Worm (Caenorhabditis elegans) whole organism, L1 larva: ENCODE measurements around the gene set-12.

Experiments
- C16A3.4 ChIP-seq: fragments of 150-350 bp; optimal IDR thresholded peaks from 2 replicates; lab custom pipeline; 2014; ENCODE audit warnings: missing biosample characterization, missing genetic modification characterization
- F16B12.6 ChIP-seq: fragments of 150-350 bp; optimal IDR thresholded peaks from 2 replicates; lab custom pipeline; 2014; ENCODE audit warnings: missing biosample characterization, missing genetic modification characterization
- Y116A8C.19 ChIP-seq: sonication (generic microtip); optimal IDR thresholded peaks from 2 replicates; lab custom pipeline; 2016; ENCODE audit warnings: missing compliant biosample characterization, missing genetic modification characterization, borderline replicate concordance
- ama-1 ChIP-seq: fragments of 150-350 bp; optimal IDR thresholded peaks from 2 replicates; lab custom pipeline; 2014
- blmp-1 ChIP-seq: fragments of 150-350 bp; optimal IDR thresholded peaks from 2 replicates; lab custom pipeline; 2014; ENCODE audit warnings: missing biosample characterization, missing genetic modification characterization
- ceh-63 ChIP-seq: fragments of 200-800 bp; sonication (Bioruptor generic); optimal IDR thresholded peaks from 2 replicates; lab custom pipeline; 2018; ENCODE audit warnings: mild to moderate bottlenecking, missing genetic modification characterization, missing compliant biosample characterization
- ceh-82 ChIP-seq, 3 experiments: fragments of 150-350 bp in 1 of 3; sonication (generic microtip) in 2 of 3; optimal IDR thresholded peaks; 2 replicates each; lab custom pipeline; 2014 to 2017; ENCODE audit warnings: missing biosample characterization in 3 of 3, missing genetic modification characterization in 3 of 3
- ceh-88 ChIP-seq: fragments of 200-800 bp; sonication (Bioruptor generic); IDR thresholded peaks from 2 replicates; pipeline ENCODE4 v1.3.6; 2022; ENCODE audit warnings: missing genetic modification characterization, missing compliant biosample characterization
- ceh-90 ChIP-seq: sonication (generic microtip); optimal IDR thresholded peaks from 2 replicates; lab custom pipeline; 2016; ENCODE audit warnings: missing genetic modification characterization, missing compliant biosample characterization
- dsc-1 ChIP-seq: sonication (generic microtip); optimal IDR thresholded peaks from 2 replicates; lab custom pipeline; 2016; ENCODE audit warnings: mild to moderate bottlenecking, missing genetic modification characterization, missing compliant biosample characterization
- efl-1 ChIP-seq, 4 experiments: fragments of 150-350 bp; optimal IDR thresholded peaks in 3 of 4; peaks in 1 of 4; 1 replicate in 1 of 4; 2 replicates in 3 of 4; lab custom pipeline; 2014; ENCODE audit warnings: missing biosample characterization in 2 of 4, missing genetic modification characterization in 2 of 4, missing genetic modification reagents in 2 of 4
- egl-13 ChIP-seq: sonication (generic microtip); optimal IDR thresholded peaks from 2 replicates; lab custom pipeline; 2016; ENCODE audit warnings: missing genotype, missing genetic modification reagents, missing genetic modification characterization, missing compliant biosample characterization
- elt-3 ChIP-seq, 6 experiments: fragments of 150-350 bp in 1 of 6; sonication (generic microtip); optimal IDR thresholded peaks; 2 replicates each; lab custom pipeline; 2017 to 2018; ENCODE audit warnings: missing biosample characterization in 6 of 6, missing genetic modification characterization in 6 of 6, inconsistent platforms in 1 of 6
- fkh-10 ChIP-seq: sonication (generic microtip); optimal IDR thresholded peaks from 2 replicates; lab custom pipeline; 2017; ENCODE audit warnings: missing biosample characterization, missing genetic modification reagents, missing genetic modification characterization
- fkh-4 ChIP-seq: sonication (generic microtip); optimal IDR thresholded peaks from 2 replicates; lab custom pipeline; 2016; ENCODE audit warnings: missing compliant biosample characterization, missing genetic modification characterization, borderline replicate concordance
- fkh-8 ChIP-seq: sonication (generic microtip); optimal IDR thresholded peaks from 2 replicates; lab custom pipeline; 2016; ENCODE audit warnings: mild to moderate bottlenecking, missing genetic modification characterization, missing compliant biosample characterization
- fos-1 ChIP-seq: fragments of 150-350 bp; optimal IDR thresholded peaks from 2 replicates; lab custom pipeline; 2014; ENCODE audit warnings: missing biosample characterization, missing genetic modification characterization
- grh-1 ChIP-seq: fragments of 200-800 bp; sonication (Bioruptor generic); IDR thresholded peaks from 2 replicates; pipeline ENCODE4 v1.3.6; 2022; ENCODE audit warnings: missing genetic modification reagents, missing genetic modification characterization, missing compliant biosample characterization
- hlh-4 ChIP-seq: sonication (generic microtip); optimal IDR thresholded peaks from 2 replicates; lab custom pipeline; 2016; ENCODE audit warnings: mild to moderate bottlenecking, missing genetic modification characterization, missing compliant biosample characterization
- hpl-2 ChIP-seq: fragments of 150-350 bp; optimal IDR thresholded peaks from 2 replicates; lab custom pipeline; 2014; ENCODE audit warnings: missing biosample characterization, missing genetic modification reagents, missing genetic modification characterization
- lin-13 ChIP-seq: fragments of 150-350 bp; optimal IDR thresholded peaks from 2 replicates; lab custom pipeline; 2014; ENCODE audit warnings: missing biosample characterization, missing genetic modification reagents, missing genetic modification characterization
- lin-14 ChIP-seq: fragments of 200-800 bp; sonication (Bioruptor generic); optimal IDR thresholded peaks from 2 replicates; lab custom pipeline; 2018; ENCODE audit warnings: mild to moderate bottlenecking, missing genetic modification characterization, moderate library complexity, missing compliant biosample characterization
- lin-15B ChIP-seq: fragments of 150-350 bp; sonication (generic microtip); optimal IDR thresholded peaks from 3 replicates; lab custom pipeline; 2014; ENCODE audit warnings: missing biosample characterization, missing genetic modification characterization
- lir-3 ChIP-seq: sonication (generic microtip); optimal IDR thresholded peaks from 2 replicates; lab custom pipeline; 2016; ENCODE audit warnings: mild to moderate bottlenecking, missing genetic modification characterization, moderate library complexity, missing compliant biosample characterization; ENCODE audit not compliant: poor library complexity
- lsy-2 ChIP-seq, 2 experiments: fragments of 150-350 bp; optimal IDR thresholded peaks; 2 replicates each; lab custom pipeline; 2014; ENCODE audit warnings: missing biosample characterization in 2 of 2, missing genetic modification characterization in 2 of 2
- mdl-1 ChIP-seq, 2 experiments: fragments of 150-350 bp; optimal IDR thresholded peaks; 2 replicates each; lab custom pipeline; 2014 to 2017; ENCODE audit warnings: missing biosample characterization in 2 of 2, missing genetic modification characterization in 2 of 2, inconsistent platforms in 1 of 2
- mep-1 ChIP-seq: fragments of 150-350 bp; optimal IDR thresholded peaks from 2 replicates; lab custom pipeline; 2014; ENCODE audit warnings: missing biosample characterization, missing genetic modification characterization
- nhr-12 ChIP-seq: sonication (generic microtip); optimal IDR thresholded peaks from 2 replicates; lab custom pipeline; 2017; ENCODE audit warnings: missing biosample characterization, missing genetic modification characterization
- nhr-19 ChIP-seq: fragments of 200-800 bp; sonication (Bioruptor generic); conservative IDR thresholded peaks from 2 replicates; pipeline ENCODE4 v1.3.6; 2022; ENCODE audit warnings: missing genetic modification characterization, missing compliant biosample characterization
- nhr-20 ChIP-seq: sonication (generic microtip); optimal IDR thresholded peaks from 2 replicates; lab custom pipeline; 2016; ENCODE audit warnings: mild to moderate bottlenecking, missing genetic modification characterization, missing compliant biosample characterization
- nhr-237 ChIP-seq: fragments of 150-350 bp; optimal IDR thresholded peaks from 2 replicates; lab custom pipeline; 2014; ENCODE audit warnings: missing biosample characterization, missing genetic modification characterization
- nhr-47 ChIP-seq: sonication (generic microtip); optimal IDR thresholded peaks from 2 replicates; lab custom pipeline; 2016; ENCODE audit warnings: mild to moderate bottlenecking, missing genetic modification characterization, moderate library complexity, missing compliant biosample characterization
- nhr-71 ChIP-seq: sonication (generic microtip); optimal IDR thresholded peaks from 2 replicates; lab custom pipeline; 2016; ENCODE audit warnings: mild to moderate bottlenecking, missing genetic modification characterization, moderate library complexity, missing compliant biosample characterization
- nhr-85 ChIP-seq: sonication (generic microtip); peaks from one replicate; lab custom pipeline; 2016; ENCODE audit warnings: missing genetic modification characterization, inconsistent platforms, missing compliant biosample characterization
- pqm-1 ChIP-seq: sonication (generic microtip); optimal IDR thresholded peaks from 3 replicates; lab custom pipeline; 2017; ENCODE audit warnings: missing biosample characterization, missing genetic modification characterization
- snpc-4 ChIP-seq: fragments of 150-350 bp; optimal IDR thresholded peaks from 2 replicates; lab custom pipeline; 2014; ENCODE audit warnings: missing biosample characterization, missing genetic modification characterization
- snu-23 ChIP-seq: sonication (generic microtip); optimal IDR thresholded peaks from 2 replicates; lab custom pipeline; 2016; ENCODE audit warnings: missing genetic modification characterization, missing compliant biosample characterization
- tbx-2 ChIP-seq: sonication (generic microtip); optimal IDR thresholded peaks from 2 replicates; lab custom pipeline; 2016; ENCODE audit warnings: missing genetic modification characterization, missing compliant biosample characterization
- unc-130 ChIP-seq: fragments of 150-350 bp; optimal IDR thresholded peaks from 2 replicates; lab custom pipeline; 2017; ENCODE audit warnings: missing biosample characterization, missing genetic modification characterization, inconsistent platforms
- unc-62 ChIP-seq: fragments of 150-350 bp; optimal IDR thresholded peaks from 2 replicates; lab custom pipeline; 2014; ENCODE audit warnings: missing biosample characterization, missing genetic modification reagents, missing genetic modification characterization
- unc-86 ChIP-seq: sonication (generic microtip); optimal IDR thresholded peaks from 2 replicates; lab custom pipeline; 2016; ENCODE audit warnings: missing genetic modification characterization, missing compliant biosample characterization
- unc-98 ChIP-seq: fragments of 200-800 bp; sonication (Bioruptor generic); IDR thresholded peaks from 2 replicates; pipeline ENCODE4 v1.3.6; 2022; ENCODE audit warnings: missing genetic modification characterization, missing compliant biosample characterization
- ztf-4 ChIP-seq: fragments of 150-350 bp; optimal IDR thresholded peaks from 2 replicates; lab custom pipeline; 2014; ENCODE audit warnings: missing biosample characterization, missing genetic modification characterization

The set-12 gene

ce11 chrX:7779527-7780033 is 43.5 kb upstream of the set-12 start, which contains the start of gene ZK154.1:
Gene ZK154.1 (plus strand): TSS chrX:7779577.
- no peak for TF ChIP-seq nhr-12 (tag; lab: Kevin White, UChicago)
- TF ChIP-seq fos-1 = no peak
- TF ChIP-seq fkh-10 = no peak
- TF ChIP-seq, all 84 proteins: peak for 0

ce11 chrX:7778786-7779185 is 42.7 kb upstream of the set-12 start:
- TF ChIP-seq efl-1 (optimal IDR thresholded peaks at IDR 0.05; lab: Kevin White, UChicago) (no peak), efl-1 (GFP tag; optimal IDR thresholded peaks at IDR 0.05 in 1 of 2; lab: Kevin White, UChicago) (peak in 1 of 2 experiments; percentile 59), lin-14 (GFP tag; lab: Kevin White, UChicago) (peak; percentile 4), elt-3 (tag; optimal IDR thresholded peaks at IDR 0.05; lab: Kevin White, UChicago) (peak in 1 of 6 experiments; percentile 17), Y116A8C.19 (tag; lab: Kevin White, UChicago) (no peak), egl-13 (tag; lab: Kevin White, UChicago) (no peak), nhr-71 (tag; lab: Kevin White, UChicago) (no peak), blmp-1 (tag; lab: Kevin White, UChicago) (peak; percentile 88), grh-1 (GFP tag; lab: Robert Waterston, UW) (peak; percentile 27; the same call in 1 of the 2 replicates)
- TF ChIP-seq, all 84 proteins: peak for 5

ce11 chrX:7776509-7777001 is 40.5 kb upstream of the set-12 start, which contains the start of gene mec-7:
Gene mec-7 (minus strand): TSS chrX:7776689.
- TF ChIP-seq hpl-2 (no peak), nhr-20 (tag; lab: Kevin White, UChicago) (no peak), pqm-1 (no peak), lin-14 (GFP tag; lab: Kevin White, UChicago) (peak; percentile 9), F16B12.6 (no peak), ztf-4 (tag; lab: Kevin White, UChicago) (no peak), unc-86 (tag; lab: Kevin White, UChicago) (peak; percentile 64), hlh-4 (tag; lab: Kevin White, UChicago) (no peak), fkh-8 (tag; lab: Kevin White, UChicago) (no peak), nhr-71 (tag; lab: Kevin White, UChicago) (no peak)

DNA sequence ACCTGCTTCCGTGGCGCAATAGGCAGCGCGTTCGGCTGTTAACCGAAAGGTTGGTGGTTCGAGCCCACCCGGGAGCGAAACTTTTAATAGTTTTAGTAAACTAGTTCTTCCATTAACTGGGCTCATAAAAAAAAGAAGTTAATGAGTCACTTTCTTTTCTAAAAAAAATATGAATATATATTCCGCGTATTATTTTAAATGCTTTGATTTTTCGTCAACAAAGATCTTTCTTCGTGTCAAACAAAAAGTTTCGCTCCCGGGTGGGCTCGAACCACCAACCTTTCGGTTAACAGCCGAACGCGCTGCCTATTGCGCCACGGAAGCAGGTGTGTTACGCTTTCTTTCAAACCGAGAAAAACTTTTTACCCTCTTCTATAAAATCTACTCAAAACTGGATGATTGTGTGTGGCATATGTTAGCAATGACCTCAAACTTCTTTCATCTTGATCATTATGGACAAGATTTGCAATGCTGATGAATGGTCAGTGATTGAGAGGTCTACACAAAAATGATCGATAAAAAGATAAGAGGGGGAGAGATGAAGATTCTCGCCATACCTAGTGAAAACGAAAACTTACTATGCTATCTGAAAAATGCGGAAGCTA is 37.7 kb upstream of the set-12 start:
- TF ChIP-seq unc-62 (GFP tag; lab: Kevin White, UChicago) (no peak), nhr-237 (no peak), nhr-20 (tag; lab: Kevin White, UChicago) (peak; percentile 54), lin-15B (tag; lab: Kevin White, UChicago) (no peak), ama-1 (lab: Kevin White, UChicago) (no peak), nhr-19 (GFP tag; lab: Robert Waterston, UW) (peak; percentile 50), fos-1 (no peak), nhr-47 (peak; percentile 53), ceh-90 (tag; lab: Kevin White, UChicago) (no peak), C16A3.4 (tag; lab: Kevin White, UChicago) (peak; percentile 38), snu-23 (GFP tag; lab: Kevin White, UChicago) (peak; percentile 64), unc-130 (no peak), hpl-2 (peak; percentile 20), ceh-82 (tag; optimal IDR thresholded peaks at IDR 0.05; lab: Kevin White, UChicago) (no peak), dsc-1 (tag; lab: Kevin White, UChicago) (no peak), mdl-1 (tag; optimal IDR thresholded peaks at IDR 0.05; lab: Kevin White, UChicago) (peak in 1 of 2 experiments; percentile 28), fkh-8 (tag; lab: Kevin White, UChicago) (no peak), tbx-2 (peak; percentile 37), efl-1 (optimal IDR thresholded peaks at IDR 0.05; lab: Kevin White, UChicago) (peak in 1 of 2 experiments; percentile 18), efl-1 (GFP tag; optimal IDR thresholded peaks at IDR 0.05 in 1 of 2; lab: Kevin White, UChicago) (peak in 1 of 2 experiments; percentile 89), lsy-2 (tag; optimal IDR thresholded peaks at IDR 0.05; lab: Kevin White, UChicago) (peak in 1 of 2 experiments; percentile 13), fkh-4 (tag; lab: Kevin White, UChicago) (no peak), nhr-85 (peak; percentile 94), unc-98 (no peak), lin-14 (GFP tag; lab: Kevin White, UChicago) (peak; percentile 60), ceh-63 (GFP tag; lab: Kevin White, UChicago) (no peak), mep-1 (tag; lab: Kevin White, UChicago) (peak; percentile 55), lin-13 (GFP tag; lab: Kevin White, UChicago) (peak; percentile 18), lir-3 (tag; lab: Kevin White, UChicago) (peak; percentile 19), blmp-1 (tag; lab: Kevin White, UChicago) (peak; percentile 80), snpc-4 (tag; lab: Kevin White, UChicago) (no peak), elt-3 (tag; optimal IDR thresholded peaks at IDR 0.05; lab: Kevin White, UChicago) (peak in 2 of 6 experiments; percentile 45 to 58), nhr-71 (tag; lab: Kevin White, UChicago) (peak; percentile 69), ceh-88 (GFP tag; lab: Robert Waterston, UW) (no peak), pqm-1 (no peak)
